Worm (Caenorhabditis elegans) whole organism, L4 larva: Measurements from ENCODE around the gene Y37E11AM.2.
A peak's percentile ranks its signal among the peaks of the same experiment; 100 is the strongest.

Source experiments
- D1046.2 ChIP-seq: fragments of 200-800 bp; sonication (Bioruptor generic); IDR thresholded peaks from 2 replicates; pipeline ENCODE4 v1.3.6; 2022; ENCODE audit warnings: missing genetic modification characterization, missing compliant biosample characterization
- F44E2.7 ChIP-seq: fragments of 200-800 bp; sonication (Bioruptor generic); IDR thresholded peaks from 2 replicates; pipeline ENCODE4 v2.1.2; 2022; ENCODE audit warnings: missing genetic modification characterization, missing compliant biosample characterization
- T20F7.1 ChIP-seq: fragments of 200-800 bp; sonication (Bioruptor generic); optimal IDR thresholded peaks from 2 replicates; lab custom pipeline; 2018; ENCODE audit warnings: mild to moderate bottlenecking, missing genetic modification characterization, missing compliant biosample characterization
- T26A8.4 ChIP-seq: fragments of 200-800 bp; sonication (Bioruptor generic); IDR thresholded peaks from 2 replicates; pipeline ENCODE4 v1.3.6; 2022; ENCODE audit warnings: missing genetic modification characterization, missing compliant biosample characterization
- Y105C5A.15 ChIP-seq: fragments of 200-800 bp; sonication (Bioruptor generic); IDR thresholded peaks from 2 replicates; pipeline ENCODE4 v1.3.6; 2022; ENCODE audit warnings: missing genetic modification characterization, missing compliant biosample characterization
- Y48G9A.11 ChIP-seq: fragments of 200-800 bp; sonication (Bioruptor generic); IDR thresholded peaks from 2 replicates; pipeline ENCODE4 v1.3.6; 2022; ENCODE audit warnings: missing genetic modification reagents, missing genetic modification characterization, missing compliant biosample characterization
- ZK337.2 ChIP-seq: fragments of 200-800 bp; sonication (Bioruptor generic); IDR thresholded peaks from 2 replicates; pipeline ENCODE4 v1.3.6; 2022; ENCODE audit warnings: missing genetic modification reagents, missing genetic modification characterization, missing compliant biosample characterization
- arid-1 ChIP-seq: fragments of 200-800 bp; sonication (Bioruptor generic); conservative IDR thresholded peaks from 2 replicates; pipeline ENCODE4 v1.3.6; 2022; ENCODE audit warnings: missing genetic modification reagents, missing genetic modification characterization, missing compliant biosample characterization
- attf-4 ChIP-seq: sonication (generic microtip); optimal IDR thresholded peaks from 3 replicates; lab custom pipeline; 2017; ENCODE audit warnings: missing biosample characterization, missing genetic modification characterization
- ctbp-1 ChIP-seq: fragments of 200-800 bp; sonication (Bioruptor generic); IDR thresholded peaks from 2 replicates; pipeline ENCODE4 v1.3.6; 2022; ENCODE audit warnings: missing genetic modification reagents, missing genetic modification characterization, missing compliant biosample characterization
- daf-12 ChIP-seq: fragments of 150-350 bp; optimal IDR thresholded peaks from 2 replicates; lab custom pipeline; 2014; ENCODE audit warnings: missing biosample characterization, missing genetic modification reagents, missing genetic modification characterization
- daf-16 ChIP-seq, 3 experiments: sonication (generic microtip); optimal IDR thresholded peaks; 2 replicates each; lab custom pipeline; 2016 to 2017; ENCODE audit warnings: missing genetic modification characterization in 3 of 3, missing genetic modification reagents in 3 of 3, mild to moderate bottlenecking in 2 of 3, missing compliant biosample characterization in 2 of 3, missing biosample characterization in 1 of 3, moderate library complexity in 1 of 3
- daf-8 ChIP-seq: fragments of 200-800 bp; sonication (Bioruptor generic); IDR thresholded peaks from 2 replicates; pipeline ENCODE4 v1.3.6; 2022; ENCODE audit warnings: missing genetic modification characterization, missing compliant biosample characterization
- dmd-6 ChIP-seq: fragments of 200-800 bp; sonication (Bioruptor generic); IDR thresholded peaks from 2 replicates; pipeline ENCODE4 v1.3.6; 2022; ENCODE audit warnings: missing genetic modification reagents, missing genetic modification characterization, missing compliant biosample characterization
- dmd-8 ChIP-seq: fragments of 200-800 bp; sonication (Bioruptor generic); IDR thresholded peaks from 2 replicates; pipeline ENCODE4 v1.3.6; 2022; ENCODE audit warnings: missing genetic modification characterization, missing compliant biosample characterization
- egl-27 ChIP-seq: sonication (generic microtip); optimal IDR thresholded peaks from 3 replicates; lab custom pipeline; 2017; ENCODE audit warnings: missing biosample characterization, missing genetic modification reagents, missing genetic modification characterization
- hlh-11 ChIP-seq: fragments of 200-800 bp; sonication (Bioruptor generic); optimal IDR thresholded peaks from 2 replicates; lab custom pipeline; 2018; ENCODE audit warnings: mild to moderate bottlenecking, missing genetic modification characterization, missing compliant biosample characterization
- jun-1 ChIP-seq: fragments of 150-350 bp; optimal IDR thresholded peaks from 2 replicates; lab custom pipeline; 2014; ENCODE audit warnings: missing biosample characterization, missing genetic modification reagents, missing genetic modification characterization
- lin-15B ChIP-seq: fragments of 150-350 bp; sonication (generic microtip); optimal IDR thresholded peaks from 3 replicates; lab custom pipeline; 2014; ENCODE audit warnings: missing biosample characterization, missing genetic modification characterization
- lin-38 ChIP-seq: fragments of 200-800 bp; sonication (Bioruptor generic); IDR thresholded peaks from 2 replicates; pipeline ENCODE4 v1.3.6; 2022; ENCODE audit warnings: missing genetic modification reagents, missing genetic modification characterization, missing compliant biosample characterization
- madf-5 ChIP-seq, 2 experiments: fragments of 200-800 bp; sonication (Bioruptor generic); IDR thresholded peaks; 2 replicates each; pipeline ENCODE4 v1.3.6; 2022; ENCODE audit warnings: missing compliant biosample characterization in 2 of 2, missing genetic modification characterization in 2 of 2
- mxl-2 ChIP-seq: fragments of 200-800 bp; sonication (Bioruptor generic); conservative IDR thresholded peaks from 2 replicates; pipeline ENCODE4 v1.3.6; 2022; ENCODE audit warnings: missing genetic modification reagents, missing genetic modification characterization, missing compliant biosample characterization
- nhr-6 ChIP-seq: fragments of 150-350 bp; optimal IDR thresholded peaks from 2 replicates; lab custom pipeline; 2014; ENCODE audit warnings: missing biosample characterization, missing genetic modification characterization
- pqm-1 ChIP-seq: sonication (generic microtip); optimal IDR thresholded peaks from 2 replicates; lab custom pipeline; 2017; ENCODE audit warnings: missing biosample characterization, missing genetic modification characterization
- saeg-2 ChIP-seq: fragments of 200-800 bp; sonication (Bioruptor generic); IDR thresholded peaks from 2 replicates; pipeline ENCODE4 v1.3.6; 2022; ENCODE audit warnings: missing genetic modification reagents, missing genetic modification characterization, missing compliant biosample characterization
- set-16 ChIP-seq: fragments of 200-800 bp; sonication (Bioruptor generic); IDR thresholded peaks from 2 replicates; pipeline ENCODE4 v1.3.6; 2022; ENCODE audit warnings: missing genetic modification reagents, missing genetic modification characterization, missing compliant biosample characterization
- snpc-1.2 ChIP-seq: fragments of 200-800 bp; sonication (Bioruptor generic); IDR thresholded peaks from 2 replicates; pipeline ENCODE4 v1.3.6; 2022; ENCODE audit warnings: missing genetic modification reagents, missing genetic modification characterization, missing compliant biosample characterization
- spr-1 ChIP-seq: sonication (generic microtip); optimal IDR thresholded peaks from 2 replicates; lab custom pipeline; 2016; ENCODE audit warnings: mild to moderate bottlenecking, missing genetic modification characterization, missing compliant biosample characterization
- tag-97 ChIP-seq: fragments of 200-800 bp; sonication (Bioruptor generic); IDR thresholded peaks from 2 replicates; pipeline ENCODE4 v1.3.6; 2022; ENCODE audit warnings: missing genetic modification characterization, missing compliant biosample characterization
- unc-62 ChIP-seq, 3 experiments: fragments of 150-350 bp in 1 of 3; sonication (generic microtip); optimal IDR thresholded peaks in 2 of 3; peaks in 1 of 3; 1 replicate in 1 of 3; 2 replicates in 2 of 3; lab custom pipeline; 2014 to 2017; ENCODE audit warnings: missing biosample characterization in 3 of 3, missing genetic modification characterization in 3 of 3, missing genetic modification reagents in 3 of 3, missing genotype in 1 of 3
- vab-7 ChIP-seq: fragments of 200-800 bp; sonication (Bioruptor generic); IDR thresholded peaks from 2 replicates; pipeline ENCODE4 v1.3.6; 2022; ENCODE audit warnings: missing genetic modification reagents, missing genetic modification characterization, missing compliant biosample characterization
- zfp-3 ChIP-seq: fragments of 200-800 bp; sonication (Bioruptor generic); conservative IDR thresholded peaks from 2 replicates; pipeline ENCODE4 v1.3.6; 2022; ENCODE audit warnings: missing genetic modification reagents, missing genetic modification characterization, missing compliant biosample characterization
- ztf-11 ChIP-seq: fragments of 150-350 bp; optimal IDR thresholded peaks from 2 replicates; lab custom pipeline; 2014; ENCODE audit warnings: missing biosample characterization, missing genetic modification characterization

Y37E11AM.2 gene

DNA sequence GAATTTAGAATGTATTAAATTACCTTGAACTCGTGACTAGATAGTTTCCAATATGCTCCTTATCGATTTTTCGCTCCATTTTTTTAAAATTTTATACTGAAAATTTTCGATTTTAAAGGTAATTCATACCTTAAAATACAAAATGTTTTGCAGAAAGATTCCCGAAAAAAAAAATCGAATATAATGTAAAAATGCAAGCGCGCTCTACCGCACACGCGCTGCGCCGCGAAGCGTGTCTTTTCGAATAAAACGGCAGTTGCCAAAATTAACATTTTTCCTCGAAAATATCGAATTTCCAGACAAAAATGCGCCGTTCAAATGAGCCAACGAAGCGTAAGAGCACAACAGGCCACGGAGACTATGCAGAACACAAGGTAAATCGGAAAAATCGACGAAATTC is 30.6 kb downstream of the Y37E11AM.2 start, which contains the start of the genes taf-6.2 and Y37E11AL.3 (continued):
- TF ChIP-seq daf-8 (GFP tag; lab: Robert Waterston, UW) = no peak
- peak; percentile 26 for TF ChIP-seq nhr-6 (tag; lab: Kevin White, UChicago)
- TF ChIP-seq spr-1 (tag; lab: Kevin White, UChicago) = no peak
- no peak for TF ChIP-seq pqm-1
- no peak for TF ChIP-seq mxl-2
- TF ChIP-seq tag-97 = no peak
- no peak for TF ChIP-seq dmd-8 (GFP tag; lab: Robert Waterston, UW)
- TF ChIP-seq arid-1 (GFP tag; lab: Robert Waterston, UW) = no peak
- TF ChIP-seq Y105C5A.15 = no peak
- TF ChIP-seq attf-4 (tag; lab: Kevin White, UChicago) = no peak
- peak; percentile 97 for TF ChIP-seq lin-38
- no peak for TF ChIP-seq F44E2.7 (GFP tag; lab: Robert Waterston, UW)
- no peak for TF ChIP-seq ZK337.2 (GFP tag; lab: Robert Waterston, UW)
- no peak for TF ChIP-seq daf-16 (GFP tag; optimal IDR thresholded peaks at IDR 0.05; lab: Kevin White, UChicago)
- TF ChIP-seq daf-16 (tag; optimal IDR thresholded peaks at IDR 0.05; lab: Kevin White, UChicago) = no peak
- no peak for TF ChIP-seq snpc-1.2
- no peak for TF ChIP-seq zfp-3
- TF ChIP-seq hlh-11 = no peak
- TF ChIP-seq ztf-11 (tag; lab: Kevin White, UChicago) = no peak

ce11 chrIV:3688050-3688449 is 37.2 kb downstream of the Y37E11AM.2 start:
- no peak for TF ChIP-seq T20F7.1 (GFP tag; lab: Kevin White, UChicago)
- peak; percentile 71 for TF ChIP-seq set-16

DNA sequence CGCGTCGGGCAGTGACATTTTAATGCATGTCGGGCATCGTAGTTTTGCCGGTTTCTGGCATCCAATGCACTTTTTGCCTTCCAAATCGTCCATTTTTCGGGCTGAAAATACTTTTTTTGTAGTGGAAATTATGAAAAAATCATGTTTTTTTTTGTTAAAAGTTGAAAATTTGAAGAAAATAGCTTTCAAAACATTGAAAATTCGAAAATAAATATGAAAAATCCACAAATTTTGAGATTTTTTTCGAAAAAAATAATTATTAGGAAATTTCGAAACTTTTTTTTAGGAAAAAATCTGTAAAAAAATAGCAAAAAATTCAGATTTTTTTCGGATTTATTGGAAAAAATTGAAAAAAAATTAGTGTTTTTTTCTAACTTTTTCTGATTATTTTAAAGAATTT is 38.5 kb downstream of the Y37E11AM.2 start, which contains the start of gene map-1:
Gene map-1 (minus strand): TSS at position 101 of the 400 bp plus-strand sequence.
- TF ChIP-seq unc-62 (GFP tag; optimal IDR thresholded peaks at IDR 0.05 in 1 of 2; lab: Kevin White, UChicago) = peak in 1 of 2 experiments; percentile 71
- TF ChIP-seq unc-62 (tag; optimal IDR thresholded peaks at IDR 0.05; lab: Kevin White, UChicago) = no peak
- no peak for TF ChIP-seq T20F7.1 (GFP tag; lab: Kevin White, UChicago)

ce11 chrIV:3686260-3686659 is 39.0 kb downstream of the Y37E11AM.2 start:
- TF ChIP-seq set-16 = peak; percentile 73
- 0 out of 2 replicates have a peak, but pooled peaks have one; percentile 46 for TF ChIP-seq D1046.2
- TF ChIP-seq lin-15B (tag; lab: Kevin White, UChicago) = no peak

- TF ChIP-seq T20F7.1 (GFP tag; lab: Kevin White, UChicago) = no peak
- TF ChIP-seq F44E2.7 (GFP tag; lab: Robert Waterston, UW) = no peak
- TF ChIP-seq vab-7 (GFP tag; lab: Robert Waterston, UW) = no peak
- no peak for TF ChIP-seq madf-5 (GFP tag; IDR thresholded peaks at IDR 0.05; lab: Robert Waterston, UW)
- no peak for TF ChIP-seq saeg-2 (GFP tag; lab: Robert Waterston, UW)
- no peak for TF ChIP-seq T26A8.4 (GFP tag; lab: Robert Waterston, UW)
- no peak for TF ChIP-seq dmd-6 (GFP tag; lab: Robert Waterston, UW)
- no peak for TF ChIP-seq daf-16 (GFP tag; optimal IDR thresholded peaks at IDR 0.05; lab: Kevin White, UChicago)
- no peak for TF ChIP-seq daf-16 (tag; optimal IDR thresholded peaks at IDR 0.05; lab: Kevin White, UChicago)
- TF ChIP-seq daf-12 = no peak
- no peak for TF ChIP-seq egl-27 (tag; lab: Kevin White, UChicago)
- TF ChIP-seq Y105C5A.15 = no peak
- no peak for TF ChIP-seq Y48G9A.11
- no peak for TF ChIP-seq lin-15B (tag; lab: Kevin White, UChicago)
- no peak for TF ChIP-seq jun-1 (tag; lab: Kevin White, UChicago)
- TF ChIP-seq hlh-11 = no peak
- TF ChIP-seq ctbp-1 (GFP tag; lab: Robert Waterston, UW) = no peak
Measured at ce11 chrIV:3681763-3682162, 43.5 kb downstream of the Y37E11AM.2 start.
